Fruit fly (Drosophila melanogaster) Kc167 (cell line): ENCODE measurements around the gene CG17598.

Source experiments
- Myc ChIP-seq: fragments of >200 bp; optimal IDR thresholded peaks from 2 replicates; lab custom pipeline; 2017; ENCODE audit warnings: missing external identifiers
- Sin3A ChIP-seq: fragments of >200 bp; optimal IDR thresholded peaks from 2 replicates; lab custom pipeline; 2018; ENCODE audit warnings: missing external identifiers
- h ChIP-seq: fragments of >200 bp; optimal IDR thresholded peaks from 3 replicates; lab custom pipeline; 2018; ENCODE audit warnings: missing external identifiers
- insv ChIP-seq: fragments of >200 bp; optimal IDR thresholded peaks from 3 replicates; lab custom pipeline; 2018; ENCODE audit warnings: missing external identifiers
- psq ChIP-seq: fragments of >200 bp; optimal IDR thresholded peaks from 2 replicates; lab custom pipeline; 2017; ENCODE audit warnings: missing external identifiers
- ttk ChIP-seq: sonication (Bioruptor generic); optimal IDR thresholded peaks from 2 replicates; lab custom pipeline; 2017; ENCODE audit warnings: missing external identifiers

Gene CG17598

dm6 chrX:22540065-22540504, at the start of gene CG17598:
Gene CG17598, minus strand, starts transcription at chrX:22540383.
- TF ChIP-seq ttk (lab: Kevin White, UChicago) (no peak), h (lab: Kevin White, UChicago) (no peak), insv (no peak), Myc (lab: Kevin White, UChicago) (no peak), Sin3A (no peak), psq (lab: Kevin White, UChicago) (no peak)

dm6 chrX:22582909-22583308, 42.7 kb upstream of the CG17598 start:
- TF ChIP-seq Sin3A (no peak), insv (no peak), Myc (lab: Kevin White, UChicago) (no peak), h (lab: Kevin White, UChicago) (no peak), ttk (lab: Kevin White, UChicago) (no peak), psq (lab: Kevin White, UChicago) (no peak)

dm6 chrX:22575082-22575481, 34.9 kb upstream of the CG17598 start:
- TF ChIP-seq insv (no peak), Myc (lab: Kevin White, UChicago) (no peak), psq (lab: Kevin White, UChicago) (no peak)

- TF ChIP-seq psq (lab: Kevin White, UChicago) (no peak), h (lab: Kevin White, UChicago) (no peak), insv (no peak), Myc (lab: Kevin White, UChicago) (no peak), ttk (lab: Kevin White, UChicago) (no peak)
Observed at dm6 chrX:22574362-22574761, 34.2 kb upstream of the CG17598 start.

DNA sequence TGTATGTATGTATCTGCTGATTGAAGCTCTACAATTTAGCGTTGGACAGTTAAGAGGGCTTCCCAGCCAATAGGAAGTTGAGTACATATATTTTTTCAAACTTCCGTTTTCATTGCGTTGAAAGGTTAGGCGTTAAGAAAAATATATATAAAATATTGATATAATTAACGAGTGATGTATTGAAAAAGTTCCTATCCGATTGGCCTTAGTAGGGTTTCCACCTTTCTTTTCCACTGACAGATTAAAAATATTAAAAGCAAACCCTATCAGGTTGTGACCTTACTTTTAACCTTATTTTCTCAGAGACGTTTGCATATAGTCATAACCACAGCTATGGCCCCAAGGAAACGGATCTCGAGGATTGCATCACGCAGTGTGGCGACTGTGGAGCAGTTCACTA, 6.6 kb upstream of the CG17598 start, which contains the start of gene CG17601:
TSS of gene CG17601 (plus strand) at position 301 of the 400 bp plus-strand sequence.
- TF ChIP-seq h (lab: Kevin White, UChicago) (no peak), Myc (lab: Kevin White, UChicago) (no peak), ttk (lab: Kevin White, UChicago) (no peak), Sin3A (no peak), insv (no peak), psq (lab: Kevin White, UChicago) (no peak)

dm6 chrX:22544660-22545059, 4.5 kb upstream of the CG17598 start:
- no peak for TF ChIP-seq insv
- TF ChIP-seq ttk (lab: Kevin White, UChicago), result no peak
- TF ChIP-seq Myc (lab: Kevin White, UChicago), result no peak
- TF ChIP-seq Sin3A, result no peak
- no peak for TF ChIP-seq h (lab: Kevin White, UChicago)
- no peak for TF ChIP-seq psq (lab: Kevin White, UChicago)

DNA sequence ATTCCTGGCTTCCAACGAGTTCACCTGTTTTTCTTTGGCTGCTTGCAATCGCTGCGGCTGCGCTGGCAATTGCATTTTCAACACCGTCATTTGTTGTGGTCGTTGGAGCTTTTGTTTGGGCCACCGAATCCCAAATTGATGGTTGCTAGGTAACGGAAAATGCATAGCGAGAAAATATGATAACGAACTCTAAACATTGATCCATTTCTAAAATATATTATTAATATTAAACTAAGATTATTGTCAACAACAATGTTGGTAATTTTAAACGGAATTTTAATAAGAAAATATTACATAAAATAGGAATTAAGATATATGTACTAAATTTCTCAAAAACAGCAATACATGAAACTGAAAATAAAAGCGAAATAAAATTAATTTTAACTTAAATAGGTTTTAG, 4.0 kb upstream of the CG17598 start, which contains the start of gene Cluap1:
TSS of gene Cluap1 (minus strand) at position 101 of the 400 bp plus-strand sequence.
- no peak for TF ChIP-seq insv

dm6 chrX:22529664-22530321, 10.4 kb downstream of the CG17598 start, which contains the start of gene S6kII:
Gene S6kII, plus strand, starts transcription at chrX:22529964.
- TF ChIP-seq h (lab: Kevin White, UChicago) (no peak), insv (no peak), Myc (lab: Kevin White, UChicago) (no peak), ttk (lab: Kevin White, UChicago) (no peak), Sin3A (no peak), psq (lab: Kevin White, UChicago) (no peak)

- TF ChIP-seq Myc (lab: Kevin White, UChicago), result no peak
- TF ChIP-seq psq (lab: Kevin White, UChicago), result no peak
- TF ChIP-seq h (lab: Kevin White, UChicago), result no peak
- TF ChIP-seq insv, result no peak
- TF ChIP-seq ttk (lab: Kevin White, UChicago), result no peak
- no peak for TF ChIP-seq Sin3A
Observed at dm6 chrX:22527210-22527609, 13.0 kb downstream of the CG17598 start.

DNA sequence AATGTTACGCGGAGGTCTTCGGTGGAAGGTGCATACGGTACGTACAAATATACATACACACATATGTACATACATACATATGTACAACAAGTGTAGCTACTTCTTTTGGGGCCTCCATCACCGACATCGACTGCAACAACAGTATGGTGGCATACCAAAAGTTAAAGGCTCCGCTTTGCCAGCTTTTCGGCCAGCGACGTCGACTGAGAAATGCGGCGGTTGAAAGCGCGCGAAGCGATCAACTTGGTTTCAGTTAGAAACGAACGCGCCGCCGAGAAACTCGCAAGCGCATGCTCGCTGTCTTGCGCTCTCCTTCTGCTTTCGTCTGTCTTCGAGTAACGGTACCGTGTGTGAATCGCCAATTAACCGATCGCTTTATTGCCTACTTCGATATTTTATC, 25.2 kb downstream of the CG17598 start, which contains the start of gene CG17600:
TSS of gene CG17600 (plus strand) at position 250 of the 400 bp plus-strand sequence.
- TF ChIP-seq psq (lab: Kevin White, UChicago) (no peak), Sin3A (no peak), ttk (lab: Kevin White, UChicago) (no peak), Myc (lab: Kevin White, UChicago) (no peak), h (lab: Kevin White, UChicago) (no peak), insv (no peak)

DNA sequence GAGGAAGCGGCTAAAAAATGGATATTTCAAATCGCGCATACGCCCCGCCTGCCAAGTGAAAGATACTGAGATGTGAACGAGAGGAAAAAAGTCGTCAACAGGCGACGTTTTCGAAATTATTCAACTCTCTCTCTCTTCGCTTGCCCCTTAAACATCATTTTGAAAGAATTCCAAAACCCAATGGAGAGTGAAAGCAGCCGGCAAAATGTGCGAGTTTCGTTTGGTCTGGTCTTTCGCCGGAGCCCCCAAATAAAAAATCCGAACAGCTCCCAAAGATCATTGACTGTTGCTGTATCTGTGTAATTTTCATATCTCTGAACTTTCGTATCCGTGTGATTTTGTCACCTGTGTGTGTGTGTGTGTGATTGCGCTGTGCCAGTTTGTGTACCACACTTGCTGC, 28.1 kb downstream of the CG17598 start:
- TF ChIP-seq ttk (lab: Kevin White, UChicago) (no peak), Myc (lab: Kevin White, UChicago) (no peak), Sin3A (no peak), insv (no peak), psq (lab: Kevin White, UChicago) (no peak), h (lab: Kevin White, UChicago) (no peak)

DNA sequence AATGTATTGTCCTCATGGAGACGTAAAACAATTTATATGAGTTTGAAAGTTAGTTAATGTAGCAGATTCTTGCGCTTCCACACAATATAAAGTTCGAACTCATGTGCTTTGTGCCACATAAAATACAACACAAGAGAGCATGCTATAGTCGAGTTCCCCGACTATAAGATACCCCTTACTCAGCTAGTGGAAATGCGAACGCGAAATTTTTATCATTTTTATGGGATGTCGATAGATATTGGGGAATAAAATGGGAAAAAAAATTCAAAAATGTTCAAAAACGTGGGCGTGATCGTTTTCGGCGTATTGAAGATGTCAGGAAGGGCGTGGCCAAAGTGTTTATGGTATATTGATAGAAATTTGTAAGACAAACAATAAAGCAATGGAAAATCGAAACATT, 29.4 kb downstream of the CG17598 start:
- TF ChIP-seq h (lab: Kevin White, UChicago) (no peak), Sin3A (no peak), Myc (lab: Kevin White, UChicago) (no peak), ttk (lab: Kevin White, UChicago) (no peak), psq (lab: Kevin White, UChicago) (no peak), insv (no peak)

dm6 chrX:22509085-22509484, 31.1 kb downstream of the CG17598 start:
- TF ChIP-seq ttk (lab: Kevin White, UChicago), result no peak
- no peak for TF ChIP-seq insv
- no peak for TF ChIP-seq Myc (lab: Kevin White, UChicago)
- TF ChIP-seq Sin3A, result no peak
- no peak for TF ChIP-seq h (lab: Kevin White, UChicago)
- no peak for TF ChIP-seq psq (lab: Kevin White, UChicago)
